Worm (Caenorhabditis elegans): ENCODE results near the gene cblc-1.

cblc-1 gene

DNA sequence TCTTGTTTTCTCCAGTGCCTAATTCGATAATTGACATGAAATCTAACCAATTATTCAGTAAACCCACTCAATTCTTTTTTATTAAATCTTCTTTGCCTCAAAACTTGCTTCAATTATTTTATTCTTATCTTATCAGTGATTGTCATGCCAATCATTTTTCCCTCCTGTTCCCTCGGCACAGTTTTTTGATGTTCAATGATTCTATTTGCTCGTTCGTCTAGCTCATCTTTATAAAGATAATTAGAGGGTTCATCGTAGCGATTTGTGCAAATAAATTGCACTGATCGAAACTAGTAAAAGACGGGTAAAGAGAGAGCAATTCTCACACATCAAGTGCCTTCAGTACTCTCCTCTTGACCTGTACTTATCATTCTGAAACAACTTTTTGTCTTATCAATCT, 26.7 kb upstream of the cblc-1 start:
- TF ChIP-seq isw-1 (GFP tag; IDR thresholded peaks at IDR 0.05) (no peak), mab-9 (GFP tag; IDR thresholded peaks at IDR 0.05) (no peak), ceh-8 (GFP tag; optimal IDR thresholded peaks at IDR 0.05) (no peak), fos-1 (tag; optimal IDR thresholded peaks at IDR 0.05) (no peak), C04F5.9 (tag; optimal IDR thresholded peaks at IDR 0.05) (no peak), irx-1 (tag; optimal IDR thresholded peaks at IDR 0.05) (no peak), elt-2 (tag; optimal IDR thresholded peaks at IDR 0.05) (peak; percentile 84)

DNA sequence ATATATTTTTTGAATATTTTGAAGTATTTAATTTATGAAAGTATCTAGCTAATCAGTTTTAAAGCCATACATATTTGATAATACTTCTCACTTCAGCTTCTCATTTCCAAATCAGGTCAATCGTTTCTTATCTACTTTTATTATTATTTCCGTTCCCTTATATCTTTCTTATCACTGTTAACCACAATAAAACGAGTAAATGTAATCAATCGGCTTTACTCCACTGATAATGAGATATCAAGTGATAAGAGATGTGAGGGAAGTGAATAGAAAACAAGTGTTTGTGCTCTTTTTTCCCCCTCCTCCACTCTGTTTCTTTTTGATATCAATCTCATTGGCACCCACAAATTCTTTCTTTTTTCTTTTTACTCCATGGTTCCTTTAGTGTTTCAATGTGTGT, 25.6 kb upstream of the cblc-1 start:
- TF ChIP-seq lin-35 (GFP tag; optimal IDR thresholded peaks at IDR 0.05): no peak
- peak; percentile 30 for TF ChIP-seq lin-14 (GFP tag; optimal IDR thresholded peaks at IDR 0.05)
- peak; percentile 0 for TF ChIP-seq pqm-1 (tag; optimal IDR thresholded peaks at IDR 0.05)
- TF ChIP-seq elt-2 (tag; optimal IDR thresholded peaks at IDR 0.05): peak; percentile 97
- no peak for TF ChIP-seq alr-1 (tag; optimal IDR thresholded peaks at IDR 0.05; ENCODE audit: borderline replicate concordance)
- TF ChIP-seq tbx-2 (tag; optimal IDR thresholded peaks at IDR 0.05): no peak
- TF ChIP-seq dpl-1 (GFP tag; optimal IDR thresholded peaks at IDR 0.05): no peak

DNA sequence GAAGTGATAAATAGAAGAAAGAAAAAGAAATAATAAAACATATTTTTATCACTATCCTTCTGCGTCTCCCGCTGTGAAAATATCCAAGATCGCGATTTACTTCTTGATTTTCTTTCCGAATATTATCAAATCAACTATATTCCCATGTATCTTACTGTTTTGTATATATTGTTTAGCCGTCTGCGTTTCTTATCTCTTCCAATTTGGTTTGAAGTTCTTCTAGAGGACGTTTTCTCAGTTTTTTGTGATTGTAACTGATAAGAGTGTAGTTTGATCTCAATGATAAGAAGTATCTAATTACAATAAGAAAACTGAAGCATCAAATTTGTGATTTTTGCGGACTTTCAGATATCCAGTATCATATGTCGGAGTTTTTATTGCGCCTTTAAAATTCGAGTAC, 19.7 kb upstream of the cblc-1 start:
- TF ChIP-seq blmp-1 (tag; optimal IDR thresholded peaks at IDR 0.05) (peak; percentile 31), skn-1 (tag; optimal IDR thresholded peaks at IDR 0.05) (no peak), elt-3 (tag; optimal IDR thresholded peaks at IDR 0.05) (peak in 1 of 6 experiments; percentile 63), efl-3 (GFP tag; optimal IDR thresholded peaks at IDR 0.05) (no peak), elt-2 (tag; optimal IDR thresholded peaks at IDR 0.05) (peak; percentile 67), lsy-2 (tag; optimal IDR thresholded peaks at IDR 0.05) (peak in 1 of 2 experiments; percentile 16), nhr-20 (tag; optimal IDR thresholded peaks at IDR 0.05) (peak; percentile 44), snu-23 (GFP tag; optimal IDR thresholded peaks at IDR 0.05) (peak; percentile 9), fos-1 (tag; optimal IDR thresholded peaks at IDR 0.05) (no peak), nhr-19 (GFP tag; conservative IDR thresholded peaks at IDR 0.05) (no peak), ztf-11 (tag; optimal IDR thresholded peaks at IDR 0.05) (no peak), nhr-85 (tag) (peak; percentile 74), lin-14 (GFP tag; optimal IDR thresholded peaks at IDR 0.05) (peak; percentile 45)

DNA sequence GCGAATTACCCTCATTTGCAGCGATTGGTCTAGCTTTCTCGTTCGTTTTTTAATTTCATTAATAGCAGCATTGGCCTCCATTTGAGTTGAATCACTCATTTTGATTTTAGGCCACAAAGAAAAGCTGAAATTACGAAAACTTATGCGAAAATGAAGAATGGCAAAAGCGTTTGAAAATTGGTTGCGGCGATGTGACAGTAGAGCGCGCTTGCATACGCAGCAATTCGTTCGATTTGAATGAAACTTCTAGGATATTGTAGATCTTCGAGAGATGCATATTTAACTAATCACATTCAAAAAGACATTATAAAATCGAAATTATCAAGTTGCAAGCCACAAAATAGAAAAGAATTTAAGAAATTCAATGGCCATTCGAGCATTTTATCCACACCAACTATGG, 18.8 kb upstream of the cblc-1 start, which contains the start of gene ulp-2:
TSS of gene ulp-2 (minus strand) at position 158 of the 400 bp plus-strand sequence.
- TF ChIP-seq tlp-1 (tag; optimal IDR thresholded peaks at IDR 0.05): no peak
- TF ChIP-seq blmp-1 (tag; optimal IDR thresholded peaks at IDR 0.05): peak; percentile 7
- no peak for TF ChIP-seq sptf-1 (tag; optimal IDR thresholded peaks at IDR 0.05)
- no peak for TF ChIP-seq unc-98 (GFP tag; IDR thresholded peaks at IDR 0.05)
- no peak for TF ChIP-seq nhr-84 (tag; optimal IDR thresholded peaks at IDR 0.05)
- no peak for TF ChIP-seq pag-3 (tag; optimal IDR thresholded peaks at IDR 0.05; ENCODE audit: borderline replicate concordance, insufficient read depth)
- no peak for TF ChIP-seq nhr-77 (tag; optimal IDR thresholded peaks at IDR 0.05)
- TF ChIP-seq fkh-8 (tag; optimal IDR thresholded peaks at IDR 0.05): no peak
- peak; percentile 28 to 71 for TF ChIP-seq lin-35 (GFP tag; optimal IDR thresholded peaks at IDR 0.05)
- no peak for TF ChIP-seq lir-3 (tag; optimal IDR thresholded peaks at IDR 0.05; ENCODE audit: poor library complexity)
- TF ChIP-seq nhr-28 (tag; optimal IDR thresholded peaks at IDR 0.05): no peak
- TF ChIP-seq nhr-11 (tag; optimal IDR thresholded peaks at IDR 0.05): no peak
- no peak for TF ChIP-seq hpl-2 (GFP tag; optimal IDR thresholded peaks at IDR 0.05)
- TF ChIP-seq zag-1 (tag; optimal IDR thresholded peaks at IDR 0.05): no peak
- TF ChIP-seq xbp-1 (tag; optimal IDR thresholded peaks at IDR 0.05): no peak
- no peak for TF ChIP-seq lin-39 (tag; optimal IDR thresholded peaks at IDR 0.05)
- peak; percentile 37 for TF ChIP-seq lin-15B (tag; optimal IDR thresholded peaks at IDR 0.05)
- TF ChIP-seq elt-3 (tag; optimal IDR thresholded peaks at IDR 0.05): no peak
- no peak for TF ChIP-seq egl-27 (tag; optimal IDR thresholded peaks at IDR 0.05)
- no peak for TF ChIP-seq swsn-7 (tag; optimal IDR thresholded peaks at IDR 0.05)
- TF ChIP-seq dpl-1 (GFP tag; optimal IDR thresholded peaks at IDR 0.05): peak in 2 of 3 experiments; percentile 46 to 67
- peak; percentile 12 to 46 for TF ChIP-seq lsy-2 (tag; optimal IDR thresholded peaks at IDR 0.05)
- TF ChIP-seq rnt-1 (tag; optimal IDR thresholded peaks at IDR 0.05): peak; percentile 13
- no peak for TF ChIP-seq sox-4 (tag; optimal IDR thresholded peaks at IDR 0.05)
- TF ChIP-seq tbx-2 (tag; optimal IDR thresholded peaks at IDR 0.05): no peak
- no peak for TF ChIP-seq ceh-90 (tag; optimal IDR thresholded peaks at IDR 0.05)
- TF ChIP-seq mep-1 (tag; optimal IDR thresholded peaks at IDR 0.05): peak; percentile 40
- TF ChIP-seq ztf-4 (tag; optimal IDR thresholded peaks at IDR 0.05): no peak
- TF ChIP-seq nhr-20 (tag; optimal IDR thresholded peaks at IDR 0.05): no peak
- no peak for TF ChIP-seq nhr-76 (tag; optimal IDR thresholded peaks at IDR 0.05)
- TF ChIP-seq nhr-71 (tag; optimal IDR thresholded peaks at IDR 0.05): no peak

Data from whole organism, L1 larva.